Worm (Caenorhabditis elegans) whole organism, late embryonic: ENCODE measurements around the gene fcmt-1.

Source experiments
- elt-2 ChIP-seq: sonication (generic microtip); optimal IDR thresholded peaks from 2 replicates; lab custom pipeline; 2016; ENCODE audit warnings: missing genetic modification reagents, missing genetic modification characterization, missing compliant biosample characterization
- tbx-2 ChIP-seq: sonication (generic microtip); optimal IDR thresholded peaks from 2 replicates; lab custom pipeline; 2016; ENCODE audit warnings: missing genetic modification characterization, missing compliant biosample characterization

DNA sequence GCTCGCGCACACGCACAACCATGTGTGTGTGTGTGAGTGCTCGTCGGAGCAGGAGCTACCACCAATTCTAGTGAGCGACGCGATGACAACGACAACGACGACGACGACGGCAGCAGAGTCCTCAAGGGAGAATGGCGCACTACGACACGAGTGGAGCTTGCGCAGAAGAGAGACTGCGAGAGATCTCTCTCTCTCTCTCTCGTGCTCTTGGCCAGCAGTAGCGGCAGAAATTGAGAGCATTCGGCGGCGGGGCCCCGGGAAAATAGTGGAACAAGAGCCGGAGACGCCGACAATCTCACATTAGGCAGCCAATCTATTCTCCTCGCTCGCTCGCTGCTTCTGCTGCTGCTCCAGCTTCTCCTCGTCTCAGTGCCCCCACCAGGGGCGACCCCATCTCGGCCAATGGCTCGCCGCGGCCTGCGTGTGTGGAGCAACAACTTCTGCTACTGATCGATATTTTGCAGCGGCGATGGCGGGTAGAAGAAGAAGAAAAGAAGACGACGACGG, 37.5 kb upstream of the fcmt-1 start:
- TF ChIP-seq elt-2 (tag; lab: Kevin White, UChicago) (no peak), tbx-2 (tag; lab: Kevin White, UChicago) (peak; percentile 80)
